Fruit fly (Drosophila melanogaster): ENCODE data around the gene Eip78C.

The Eip78C gene

DNA sequence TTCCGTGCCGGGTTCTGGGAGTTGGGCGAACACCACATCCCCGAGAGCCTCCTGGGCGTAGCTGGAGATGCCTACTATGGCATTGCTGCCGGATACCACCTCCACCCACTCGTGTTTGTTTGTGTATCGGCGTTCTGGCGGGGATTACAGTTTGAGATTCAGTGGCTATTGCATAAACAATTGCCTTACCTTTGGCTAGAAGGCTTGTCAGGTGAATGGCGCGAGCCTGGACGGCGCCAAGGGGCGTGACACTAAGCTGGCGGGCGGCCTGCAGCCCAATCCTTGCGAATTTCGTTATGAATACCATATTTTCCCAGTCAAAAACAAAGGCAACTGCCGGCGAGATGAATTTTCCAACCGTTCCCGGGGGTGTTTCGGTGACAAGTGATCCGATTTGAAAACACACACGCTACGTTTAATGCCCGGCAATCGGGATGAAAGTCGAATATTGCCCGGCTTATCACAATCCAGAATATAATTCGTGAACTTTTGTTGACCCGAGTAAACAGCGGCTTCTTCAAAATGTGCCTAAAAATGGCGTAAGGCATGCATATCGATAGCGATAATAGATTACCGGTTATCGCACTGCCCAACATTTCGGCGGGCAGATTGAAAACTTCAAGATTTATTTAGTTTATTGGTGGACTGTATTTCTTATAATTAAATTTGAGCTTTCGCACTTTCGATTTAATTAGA lies 54.7 kb downstream of the Eip78C start, which contains the start of gene ppl (continued):
- TF ChIP-seq B-H1 (GFP tag; IDR thresholded peaks at IDR 0.05), result no peak

dm6 chr3L:21281706-21282105 lies 55.3 kb downstream of the Eip78C start:
- peak; percentile 94 for TF ChIP-seq sug (tag; optimal IDR thresholded peaks at IDR 0.05)
- TF ChIP-seq sens (GFP tag), result peak; percentile 43
- no peak for TF ChIP-seq Atf3 (GFP tag; optimal IDR thresholded peaks at IDR 0.05)

DNA sequence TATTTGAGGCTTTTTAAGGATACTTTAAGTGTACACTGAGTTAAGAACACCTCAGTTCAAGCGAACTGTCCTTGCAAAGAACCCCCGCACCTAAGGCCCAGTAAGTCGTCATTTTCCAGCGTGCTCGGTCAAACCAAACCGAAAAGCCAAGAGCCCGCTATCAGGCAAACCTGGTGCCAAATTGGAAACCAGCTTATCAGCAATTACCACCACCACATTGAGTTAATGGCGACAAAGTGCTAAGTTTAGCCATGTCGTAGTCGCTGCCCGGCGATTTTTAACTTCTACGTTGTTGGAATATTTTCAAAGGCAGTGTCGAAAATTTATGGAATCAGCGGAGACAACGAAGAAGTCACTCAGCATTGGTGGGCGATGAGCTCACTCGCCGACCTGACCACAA lies 56.3 kb downstream of the Eip78C start:
- TF ChIP-seq sd (tag; optimal IDR thresholded peaks at IDR 0.05) (peak; percentile 55), CG2875 (GFP tag; optimal IDR thresholded peaks at IDR 0.05) (no peak), schlank (tag; optimal IDR thresholded peaks at IDR 0.05) (no peak), CG15601 (tag; optimal IDR thresholded peaks at IDR 0.05) (no peak), CG8359 (GFP tag; optimal IDR thresholded peaks at IDR 0.05; ENCODE audit: borderline replicate concordance) (no peak), exex (tag; optimal IDR thresholded peaks at IDR 0.05) (peak; percentile 93), sisA (GFP tag; IDR thresholded peaks at IDR 0.05) (no peak), sug (tag; optimal IDR thresholded peaks at IDR 0.05) (peak; percentile 72), mirr (GFP tag; optimal IDR thresholded peaks at IDR 0.05) (peak; percentile 74), slbo (GFP tag; IDR thresholded peaks at IDR 0.05) (0 out of 2 replicates have a peak, but pooled peaks have one; percentile 5), Taf1 (GFP tag; IDR thresholded peaks at IDR 0.05) (no peak), row (GFP tag; IDR thresholded peaks at IDR 0.05) (no peak), CG10959 (GFP tag; IDR thresholded peaks at IDR 0.05) (no peak), CG7372 (GFP tag; IDR thresholded peaks at IDR 0.05) (no peak)

dm6 chr3L:21283795-21284194 lies 57.4 kb downstream of the Eip78C start:
- peak; percentile 38 for TF ChIP-seq Ets65A (GFP tag)
- TF ChIP-seq CG17802 (tag; optimal IDR thresholded peaks at IDR 0.05), result no peak
- peak in 1 of 2 experiments; percentile 95 for TF ChIP-seq Pdp1 (GFP tag; optimal IDR thresholded peaks at IDR 0.05)
- TF ChIP-seq zen (tag; optimal IDR thresholded peaks at IDR 0.05), result peak; percentile 10
- peak; percentile 33 for TF ChIP-seq exex (tag; optimal IDR thresholded peaks at IDR 0.05)

DNA sequence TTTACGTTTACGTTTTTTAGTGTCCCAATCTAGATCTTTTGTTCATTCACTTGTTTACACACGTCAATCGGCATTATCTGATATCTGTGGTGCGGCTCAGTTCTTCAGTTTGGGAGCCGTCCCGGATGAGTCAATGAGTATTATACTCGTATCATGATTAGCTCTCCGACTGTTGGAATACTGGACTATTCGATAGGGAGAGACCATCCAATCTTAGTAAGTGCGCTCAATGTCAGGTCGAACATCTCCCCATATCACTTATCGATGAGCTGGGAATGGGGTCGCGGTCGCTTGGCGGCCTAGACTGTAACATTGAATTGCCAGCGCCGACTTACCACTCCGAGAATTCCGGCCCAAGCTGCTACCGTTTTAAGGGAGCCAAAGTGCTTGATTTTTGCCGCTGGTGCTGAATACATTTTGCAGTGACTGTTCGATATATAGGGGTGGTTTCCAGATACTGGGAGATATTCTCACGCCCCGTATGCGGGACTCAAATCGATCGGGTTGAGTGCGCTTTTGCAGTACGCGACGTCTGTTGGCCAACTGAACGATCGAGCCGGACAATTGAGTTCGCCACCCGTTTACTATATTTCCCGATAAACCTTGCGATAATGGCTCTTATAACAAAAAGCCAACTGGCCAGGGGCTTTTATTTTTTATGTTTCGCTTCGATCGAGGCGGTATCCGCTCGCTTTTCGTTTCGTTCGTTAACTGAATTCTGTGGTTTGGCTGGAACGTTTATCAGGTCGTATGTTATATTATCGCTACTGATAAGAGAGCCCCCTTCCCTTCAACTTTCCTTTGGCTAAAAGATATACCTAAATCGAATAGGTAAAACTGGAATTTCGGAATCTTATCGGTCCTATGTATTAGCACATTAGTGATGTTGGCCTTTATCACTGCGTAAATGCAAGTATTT lies 58.6 kb downstream of the Eip78C start:
- TF ChIP-seq CG11456 (GFP tag; IDR thresholded peaks at IDR 0.05) (0 out of 3 replicates have a peak, but pooled peaks have one; percentile 17), Ptx1 (GFP tag; IDR thresholded peaks at IDR 0.05) (no peak), amos (GFP tag; IDR thresholded peaks at IDR 0.05; ENCODE audit: partially characterized antibody) (peak; percentile 20; the same call in 1 of the 2 replicates), Ets97D (GFP tag; optimal IDR thresholded peaks at IDR 0.05) (no peak), CTCF (GFP tag; optimal IDR thresholded peaks at IDR 0.05) (no peak), Rfx (GFP tag; IDR thresholded peaks at IDR 0.05) (0 out of 2 replicates have a peak, but pooled peaks have one; percentile 34), CG4854 (GFP tag; optimal IDR thresholded peaks at IDR 0.05) (no peak), CG12744 (GFP tag; optimal IDR thresholded peaks at IDR 0.05) (no peak), pfk (GFP tag; optimal IDR thresholded peaks at IDR 0.05) (peak; percentile 6), CG8388 (GFP tag; optimal IDR thresholded peaks at IDR 0.05) (peak; percentile 98), HLH4C (GFP tag; IDR thresholded peaks at IDR 0.05; ENCODE audit: partially characterized antibody) (no peak), Antp (GFP tag; optimal IDR thresholded peaks at IDR 0.05) (no peak), GATAe (GFP tag; conservative IDR thresholded peaks at IDR 0.05) (peak; percentile 85), hkb (optimal IDR thresholded peaks at IDR 0.05) (no peak), hkb (GFP tag; IDR thresholded peaks at IDR 0.05) (0 out of 2 replicates have a peak, but pooled peaks have one; percentile 7), CG6854 (GFP tag; optimal IDR thresholded peaks at IDR 0.05) (no peak), slbo (GFP tag; IDR thresholded peaks at IDR 0.05) (0 out of 2 replicates have a peak, but pooled peaks have one; percentile 26), Deaf1 (tag; optimal IDR thresholded peaks at IDR 0.05) (peak; percentile 73), mirr (GFP tag; optimal IDR thresholded peaks at IDR 0.05) (peak; percentile 96), Med (GFP tag) (peak; percentile 56), zfh1 (GFP tag; IDR thresholded peaks at IDR 0.05) (no peak), ara (GFP tag; IDR thresholded peaks at IDR 0.05) (0 out of 2 replicates have a peak, but pooled peaks have one; percentile 31), exex (tag; optimal IDR thresholded peaks at IDR 0.05) (peak; percentile 97)

All from whole organism, embryonic.